Fruit fly (Drosophila melanogaster): Measurements from ENCODE around the gene eIF5B.

DNA sequence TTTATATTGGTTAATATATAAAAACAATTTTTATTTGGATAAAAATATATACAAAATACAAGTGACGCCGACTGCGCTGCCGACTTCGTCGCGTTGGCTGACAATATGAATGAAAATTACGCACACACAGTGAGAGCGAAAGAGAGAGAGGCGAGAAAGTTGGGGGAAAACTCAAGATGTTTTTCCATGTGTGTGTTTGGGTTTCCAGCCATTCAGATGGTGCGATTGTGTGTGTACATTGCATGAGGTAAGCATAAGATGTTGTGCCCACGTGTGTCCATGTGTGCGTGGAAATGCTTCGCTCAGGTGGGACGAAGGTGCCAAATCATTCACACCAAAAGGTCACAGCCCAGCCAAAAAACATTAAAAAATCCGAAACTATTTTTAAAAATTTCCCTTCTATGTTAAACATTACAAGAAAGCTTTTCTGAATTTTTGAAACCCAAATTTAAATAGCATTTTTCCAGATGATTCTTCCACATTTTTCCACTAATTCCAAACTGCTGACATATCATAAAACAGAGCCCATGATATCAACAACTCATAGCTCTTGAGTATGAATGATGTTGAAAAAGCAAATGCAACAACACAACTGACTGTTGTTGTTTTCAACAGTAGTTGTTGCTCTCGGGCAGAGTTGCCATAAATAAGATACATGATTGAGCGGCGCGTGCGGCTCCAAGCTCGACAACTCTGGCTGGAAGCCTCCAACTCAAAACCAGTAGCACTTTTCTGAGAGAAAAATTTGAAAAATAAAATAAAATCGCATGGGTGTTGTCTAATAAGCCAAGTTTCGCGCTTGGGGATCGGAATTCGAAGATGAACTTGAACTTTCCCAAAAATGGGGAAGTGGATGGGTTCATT, 41.2 kb downstream of the eIF5B start:
- TF ChIP-seq CG4318 (GFP tag; optimal IDR thresholded peaks at IDR 0.05) (peak; percentile 44), acj6 (GFP tag; optimal IDR thresholded peaks at IDR 0.05) (no peak), Sox102F (GFP tag; optimal IDR thresholded peaks at IDR 0.05) (no peak), Lpt (GFP tag; optimal IDR thresholded peaks at IDR 0.05) (no peak), fd59A (GFP tag; optimal IDR thresholded peaks at IDR 0.05) (no peak), Eip93F (GFP tag; optimal IDR thresholded peaks at IDR 0.05) (no peak), CG6163 (GFP tag; IDR thresholded peaks at IDR 0.05) (no peak), CG10669 (GFP tag; optimal IDR thresholded peaks at IDR 0.05) (no peak), CG11902 (GFP tag; optimal IDR thresholded peaks at IDR 0.05) (no peak), fd85E (GFP tag; optimal IDR thresholded peaks at IDR 0.05) (no peak), CG34406 (GFP tag; optimal IDR thresholded peaks at IDR 0.05) (no peak), Gug (GFP tag; IDR thresholded peaks at IDR 0.05) (no peak)
